Worm (Caenorhabditis elegans) whole organism, L1 larva: ENCODE data around the gene mutd-1.

Source experiments
- C16A3.4 ChIP-seq: fragments of 150-350 bp; optimal IDR thresholded peaks from 2 replicates; lab custom pipeline; 2014; ENCODE audit warnings: missing biosample characterization, missing genetic modification characterization
- C34B4.2 ChIP-seq: sonication (generic microtip); optimal IDR thresholded peaks from 2 replicates; lab custom pipeline; 2017; ENCODE audit warnings: mild to moderate bottlenecking, missing genetic modification characterization, missing compliant biosample characterization
- Y116A8C.19 ChIP-seq: sonication (generic microtip); optimal IDR thresholded peaks from 2 replicates; lab custom pipeline; 2016; ENCODE audit warnings: missing compliant biosample characterization, missing genetic modification characterization, borderline replicate concordance
- aha-1 ChIP-seq: fragments of 150-350 bp; optimal IDR thresholded peaks from 2 replicates; lab custom pipeline; 2014; ENCODE audit warnings: missing biosample characterization, missing genetic modification characterization
- alr-1 ChIP-seq: fragments of 200-800 bp; sonication (Bioruptor generic); optimal IDR thresholded peaks from 2 replicates; lab custom pipeline; 2018; ENCODE audit warnings: borderline replicate concordance, mild to moderate bottlenecking, missing genetic modification characterization, missing compliant biosample characterization
- ceh-82 ChIP-seq, 3 experiments: fragments of 150-350 bp in 1 of 3; sonication (generic microtip) in 2 of 3; optimal IDR thresholded peaks; 2 replicates each; lab custom pipeline; 2014 to 2017; ENCODE audit warnings: missing biosample characterization in 3 of 3, missing genetic modification characterization in 3 of 3
- ceh-88 ChIP-seq: fragments of 200-800 bp; sonication (Bioruptor generic); IDR thresholded peaks from 2 replicates; pipeline ENCODE4 v1.3.6; 2022; ENCODE audit warnings: missing genetic modification characterization, missing compliant biosample characterization
- ceh-90 ChIP-seq: sonication (generic microtip); optimal IDR thresholded peaks from 2 replicates; lab custom pipeline; 2016; ENCODE audit warnings: missing genetic modification characterization, missing compliant biosample characterization
- ces-1 ChIP-seq: fragments of 150-350 bp; optimal IDR thresholded peaks from 2 replicates; lab custom pipeline; 2014; ENCODE audit warnings: missing biosample characterization, missing genetic modification reagents, missing genetic modification characterization
- dpl-1 ChIP-seq, 3 experiments: fragments of 150-350 bp in 2 of 3; sonication (generic microtip) in 1 of 3; optimal IDR thresholded peaks; 2 replicates each; lab custom pipeline; 2014 to 2017; ENCODE audit warnings: missing biosample characterization in 3 of 3, missing genetic modification characterization in 3 of 3, missing genetic modification reagents in 3 of 3
- dsc-1 ChIP-seq: sonication (generic microtip); optimal IDR thresholded peaks from 2 replicates; lab custom pipeline; 2016; ENCODE audit warnings: mild to moderate bottlenecking, missing genetic modification characterization, missing compliant biosample characterization
- efl-1 ChIP-seq, 4 experiments: fragments of 150-350 bp; optimal IDR thresholded peaks in 3 of 4; peaks in 1 of 4; 1 replicate in 1 of 4; 2 replicates in 3 of 4; lab custom pipeline; 2014; ENCODE audit warnings: missing biosample characterization in 2 of 4, missing genetic modification characterization in 2 of 4, missing genetic modification reagents in 2 of 4
- egl-27 ChIP-seq, 2 experiments: fragments of 150-350 bp in 1 of 2; sonication (generic microtip); optimal IDR thresholded peaks; 3 replicates each; lab custom pipeline; 2017 to 2018; ENCODE audit warnings: missing biosample characterization in 2 of 2, missing genetic modification characterization in 2 of 2, missing genetic modification reagents in 2 of 2
- elt-2 ChIP-seq: sonication (generic microtip); optimal IDR thresholded peaks from 2 replicates; lab custom pipeline; 2016; ENCODE audit warnings: missing genetic modification characterization, mild to moderate bottlenecking, inconsistent platforms, missing compliant biosample characterization, missing genetic modification reagents
- fkh-10 ChIP-seq: sonication (generic microtip); optimal IDR thresholded peaks from 2 replicates; lab custom pipeline; 2017; ENCODE audit warnings: missing biosample characterization, missing genetic modification reagents, missing genetic modification characterization
- fkh-4 ChIP-seq: sonication (generic microtip); optimal IDR thresholded peaks from 2 replicates; lab custom pipeline; 2016; ENCODE audit warnings: missing compliant biosample characterization, missing genetic modification characterization, borderline replicate concordance
- fkh-8 ChIP-seq: sonication (generic microtip); optimal IDR thresholded peaks from 2 replicates; lab custom pipeline; 2016; ENCODE audit warnings: mild to moderate bottlenecking, missing genetic modification characterization, missing compliant biosample characterization
- fos-1 ChIP-seq: fragments of 150-350 bp; optimal IDR thresholded peaks from 2 replicates; lab custom pipeline; 2014; ENCODE audit warnings: missing biosample characterization, missing genetic modification characterization
- hlh-17 ChIP-seq: fragments of 200-800 bp; sonication (Bioruptor generic); optimal IDR thresholded peaks from 2 replicates; lab custom pipeline; 2018; ENCODE audit warnings: missing genetic modification characterization, mild to moderate bottlenecking, missing compliant biosample characterization, moderate library complexity, borderline replicate concordance
- hpl-2 ChIP-seq: fragments of 150-350 bp; optimal IDR thresholded peaks from 2 replicates; lab custom pipeline; 2014; ENCODE audit warnings: missing biosample characterization, missing genetic modification reagents, missing genetic modification characterization
- isw-1 ChIP-seq: fragments of 200-800 bp; sonication (Bioruptor generic); IDR thresholded peaks from 2 replicates; pipeline ENCODE4 v1.3.6; 2022; ENCODE audit warnings: missing genetic modification characterization, missing compliant biosample characterization
- lin-14 ChIP-seq: fragments of 200-800 bp; sonication (Bioruptor generic); optimal IDR thresholded peaks from 2 replicates; lab custom pipeline; 2018; ENCODE audit warnings: mild to moderate bottlenecking, missing genetic modification characterization, moderate library complexity, missing compliant biosample characterization
- lin-15B ChIP-seq: fragments of 150-350 bp; sonication (generic microtip); optimal IDR thresholded peaks from 3 replicates; lab custom pipeline; 2014; ENCODE audit warnings: missing biosample characterization, missing genetic modification characterization
- mab-9 ChIP-seq: fragments of 200-800 bp; sonication (Bioruptor generic); IDR thresholded peaks from 2 replicates; pipeline ENCODE4 v1.3.6; 2022; ENCODE audit warnings: missing genetic modification reagents, missing genetic modification characterization, missing compliant biosample characterization
- mdl-1 ChIP-seq, 2 experiments: fragments of 150-350 bp; optimal IDR thresholded peaks; 2 replicates each; lab custom pipeline; 2014 to 2017; ENCODE audit warnings: missing biosample characterization in 2 of 2, missing genetic modification characterization in 2 of 2, inconsistent platforms in 1 of 2
- mep-1 ChIP-seq: fragments of 150-350 bp; optimal IDR thresholded peaks from 2 replicates; lab custom pipeline; 2014; ENCODE audit warnings: missing biosample characterization, missing genetic modification characterization
- nhr-19 ChIP-seq: fragments of 200-800 bp; sonication (Bioruptor generic); conservative IDR thresholded peaks from 2 replicates; pipeline ENCODE4 v1.3.6; 2022; ENCODE audit warnings: missing genetic modification characterization, missing compliant biosample characterization
- nhr-20 ChIP-seq: sonication (generic microtip); optimal IDR thresholded peaks from 2 replicates; lab custom pipeline; 2016; ENCODE audit warnings: mild to moderate bottlenecking, missing genetic modification characterization, missing compliant biosample characterization
- nhr-237 ChIP-seq: fragments of 150-350 bp; optimal IDR thresholded peaks from 2 replicates; lab custom pipeline; 2014; ENCODE audit warnings: missing biosample characterization, missing genetic modification characterization
- nhr-28 ChIP-seq: fragments of 150-350 bp; optimal IDR thresholded peaks from 2 replicates; lab custom pipeline; 2014; ENCODE audit warnings: missing biosample characterization, missing genetic modification characterization
- nhr-71 ChIP-seq: sonication (generic microtip); optimal IDR thresholded peaks from 2 replicates; lab custom pipeline; 2016; ENCODE audit warnings: mild to moderate bottlenecking, missing genetic modification characterization, moderate library complexity, missing compliant biosample characterization
- nhr-77 ChIP-seq: fragments of 150-350 bp; optimal IDR thresholded peaks from 2 replicates; lab custom pipeline; 2014; ENCODE audit warnings: missing biosample characterization, missing genetic modification characterization
- nhr-84 ChIP-seq: sonication (generic microtip); optimal IDR thresholded peaks from 2 replicates; lab custom pipeline; 2017; ENCODE audit warnings: missing biosample characterization, missing genetic modification characterization
- nhr-85 ChIP-seq: sonication (generic microtip); peaks from one replicate; lab custom pipeline; 2016; ENCODE audit warnings: missing genetic modification characterization, inconsistent platforms, missing compliant biosample characterization
- pag-3 ChIP-seq: sonication (generic microtip); optimal IDR thresholded peaks from 2 replicates; lab custom pipeline; 2017; ENCODE audit warnings: missing genetic modification characterization, mild to moderate bottlenecking, missing compliant biosample characterization, antibody characterized with exemption, borderline replicate concordance; ENCODE audit not compliant: insufficient read depth
- pqm-1 ChIP-seq: sonication (generic microtip); optimal IDR thresholded peaks from 3 replicates; lab custom pipeline; 2017; ENCODE audit warnings: missing biosample characterization, missing genetic modification characterization
- rnt-1 ChIP-seq: sonication (generic microtip); optimal IDR thresholded peaks from 2 replicates; lab custom pipeline; 2016; ENCODE audit warnings: mild to moderate bottlenecking, missing genetic modification characterization, moderate library complexity, missing compliant biosample characterization
- sox-4 ChIP-seq: sonication (generic microtip); optimal IDR thresholded peaks from 2 replicates; lab custom pipeline; 2016; ENCODE audit warnings: missing genetic modification characterization, missing compliant biosample characterization
- swsn-7 ChIP-seq: sonication (generic microtip); optimal IDR thresholded peaks from 2 replicates; lab custom pipeline; 2016; ENCODE audit warnings: missing genetic modification characterization, missing compliant biosample characterization
- tlp-1 ChIP-seq: fragments of 150-350 bp; optimal IDR thresholded peaks from 2 replicates; lab custom pipeline; 2014; ENCODE audit warnings: missing biosample characterization, missing genetic modification characterization
- unc-62 ChIP-seq: fragments of 150-350 bp; optimal IDR thresholded peaks from 2 replicates; lab custom pipeline; 2014; ENCODE audit warnings: missing biosample characterization, missing genetic modification reagents, missing genetic modification characterization
- unc-86 ChIP-seq: sonication (generic microtip); optimal IDR thresholded peaks from 2 replicates; lab custom pipeline; 2016; ENCODE audit warnings: missing genetic modification characterization, missing compliant biosample characterization
- unc-98 ChIP-seq: fragments of 200-800 bp; sonication (Bioruptor generic); IDR thresholded peaks from 2 replicates; pipeline ENCODE4 v1.3.6; 2022; ENCODE audit warnings: missing genetic modification characterization, missing compliant biosample characterization
- vab-15 ChIP-seq: sonication (generic microtip); optimal IDR thresholded peaks from 2 replicates; lab custom pipeline; 2017; ENCODE audit warnings: missing genotype, mild to moderate bottlenecking, missing genetic modification characterization, missing compliant biosample characterization
- xbp-1 ChIP-seq: sonication (generic microtip); optimal IDR thresholded peaks from 2 replicates; lab custom pipeline; 2016; ENCODE audit warnings: missing genetic modification characterization, missing compliant biosample characterization
- ztf-11 ChIP-seq, 2 experiments: sonication (generic microtip); optimal IDR thresholded peaks; 2 replicates each; lab custom pipeline; 2016 to 2017; ENCODE audit warnings: missing genetic modification characterization in 2 of 2, missing biosample characterization in 1 of 2, missing compliant biosample characterization in 1 of 2
- ztf-4 ChIP-seq: fragments of 150-350 bp; optimal IDR thresholded peaks from 2 replicates; lab custom pipeline; 2014; ENCODE audit warnings: missing biosample characterization, missing genetic modification characterization

mutd-1 gene

DNA sequence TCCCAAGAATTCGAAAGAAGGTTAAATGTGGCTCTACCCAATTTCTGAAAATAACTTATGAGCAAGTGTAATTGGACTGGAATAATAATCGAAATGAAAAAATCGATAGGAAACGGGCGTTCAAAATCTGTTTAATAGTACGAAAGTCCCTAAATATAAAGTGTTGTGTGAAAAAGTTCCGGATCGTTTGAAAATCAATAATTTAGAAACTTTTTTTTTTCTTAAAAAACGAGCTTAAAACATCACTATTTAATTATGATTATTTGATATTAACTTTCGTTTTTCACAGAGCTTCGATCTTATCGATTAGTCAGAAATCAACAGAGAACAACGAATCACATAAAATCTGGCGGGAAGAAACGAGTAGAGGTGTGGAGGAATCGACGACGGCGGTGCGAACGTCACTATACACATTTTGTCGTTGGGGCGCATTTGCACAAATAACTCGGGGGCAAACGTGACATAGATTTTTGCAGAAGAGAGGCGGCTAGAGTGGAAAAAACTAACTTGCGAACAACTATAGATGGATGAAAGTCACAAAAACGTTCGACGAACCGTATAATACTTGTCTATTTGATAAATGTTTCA lies 10.9 kb upstream of the mutd-1 start, which contains the start of gene hecd-1 (continued):
- TF ChIP-seq alr-1 (tag; lab: Kevin White, UChicago) (no peak), ztf-4 (tag; lab: Kevin White, UChicago) (no peak), nhr-85 (tag; lab: Kevin White, UChicago) (no peak), aha-1 (tag; lab: Kevin White, UChicago) (no peak), unc-86 (no peak), nhr-19 (no peak)
- TF ChIP-seq, all 84 proteins: peak for 12

- no peak for TF ChIP-seq ztf-4 (tag; lab: Kevin White, UChicago)
- TF ChIP-seq ceh-82 (tag; optimal IDR thresholded peaks at IDR 0.05; lab: Kevin White, UChicago), result no peak
- TF ChIP-seq tlp-1 (tag; lab: Kevin White, UChicago), result no peak
- no peak for TF ChIP-seq pag-3
- TF ChIP-seq lin-14 (GFP tag; lab: Kevin White, UChicago), result no peak
- TF ChIP-seq Y116A8C.19, result no peak
- TF ChIP-seq mab-9 (GFP tag; lab: Robert Waterston, UW), result no peak
These were observed 5.3 kb upstream of the mutd-1 start for ce11 chrIV:7139143-7139542.

DNA sequence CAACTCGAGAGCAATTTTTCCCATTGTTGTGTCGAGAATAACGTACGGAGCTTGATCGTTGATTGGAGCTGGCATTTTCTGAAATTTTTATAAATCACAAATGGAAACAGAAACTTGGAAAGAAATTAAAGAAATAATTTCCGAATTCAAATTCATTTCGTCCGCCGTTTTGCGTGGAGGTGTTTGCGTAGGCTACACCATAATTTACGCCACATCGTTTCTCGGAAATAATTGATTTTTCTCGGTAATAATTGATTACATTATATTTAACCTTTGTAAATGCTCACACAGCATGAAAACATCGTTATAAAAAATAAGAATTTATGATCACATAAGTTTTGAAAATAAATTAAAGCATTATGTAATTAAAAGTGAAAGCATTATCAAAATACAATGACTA lies 743 bp downstream of the mutd-1 start, which contains the start of gene cyn-12:
cyn-12 (minus strand) TSS at position 78 of the 400 bp plus-strand sequence.
- no peak for TF ChIP-seq pqm-1
- TF ChIP-seq ztf-11 (tag; optimal IDR thresholded peaks at IDR 0.05; lab: Kevin White, UChicago), result no peak
- no peak for TF ChIP-seq fkh-4 (tag; lab: Kevin White, UChicago)
- TF ChIP-seq nhr-237 (tag; lab: Kevin White, UChicago), result no peak
- no peak for TF ChIP-seq sox-4 (tag; lab: Kevin White, UChicago)
- TF ChIP-seq unc-62 (GFP tag; lab: Kevin White, UChicago), result no peak
- TF ChIP-seq mdl-1 (tag; optimal IDR thresholded peaks at IDR 0.05; lab: Kevin White, UChicago), result no peak
- no peak for TF ChIP-seq fos-1
- no peak for TF ChIP-seq unc-86
- no peak for TF ChIP-seq pag-3
- TF ChIP-seq swsn-7 (tag; lab: Kevin White, UChicago), result peak; percentile 31
- no peak for TF ChIP-seq mep-1 (tag; lab: Kevin White, UChicago)
- no peak for TF ChIP-seq ceh-88 (GFP tag; lab: Robert Waterston, UW)
- peak; percentile 56 for TF ChIP-seq nhr-71 (tag; lab: Kevin White, UChicago)
- no peak for TF ChIP-seq egl-27 (tag; optimal IDR thresholded peaks at IDR 0.05; lab: Kevin White, UChicago)
- no peak for TF ChIP-seq hpl-2 (GFP tag; lab: Kevin White, UChicago)
- TF ChIP-seq C16A3.4 (tag; lab: Kevin White, UChicago), result no peak
- no peak for TF ChIP-seq fkh-10
- no peak for TF ChIP-seq vab-15 (tag; lab: Kevin White, UChicago)
- TF ChIP-seq lin-15B (tag; lab: Kevin White, UChicago), result peak; percentile 7
- TF ChIP-seq elt-2 (tag; lab: Kevin White, UChicago), result no peak
- TF ChIP-seq isw-1 (GFP tag; lab: Robert Waterston, UW), result no peak
- peak; percentile 38 for TF ChIP-seq nhr-20 (tag; lab: Kevin White, UChicago)
- no peak for TF ChIP-seq nhr-28 (tag; lab: Kevin White, UChicago)
- no peak for TF ChIP-seq unc-98 (GFP tag; lab: Robert Waterston, UW)
- peak; percentile 15 to 52 for TF ChIP-seq efl-1 (optimal IDR thresholded peaks at IDR 0.05; lab: Kevin White, UChicago)
- TF ChIP-seq efl-1 (GFP tag; optimal IDR thresholded peaks at IDR 0.05 in 1 of 2; lab: Kevin White, UChicago), result peak; percentile 52 to 93
- no peak for TF ChIP-seq fkh-8 (tag; lab: Kevin White, UChicago)
- TF ChIP-seq Y116A8C.19, result no peak
- no peak for TF ChIP-seq alr-1 (tag; lab: Kevin White, UChicago)
- TF ChIP-seq C34B4.2 (tag; lab: Kevin White, UChicago), result no peak
- TF ChIP-seq nhr-84 (tag; lab: Kevin White, UChicago), result no peak
- TF ChIP-seq dsc-1 (tag; lab: Kevin White, UChicago), result no peak
- TF ChIP-seq xbp-1 (tag; lab: Kevin White, UChicago), result no peak
- TF ChIP-seq dpl-1 (GFP tag; optimal IDR thresholded peaks at IDR 0.05; lab: Kevin White, UChicago), result peak in 2 of 3 experiments; percentile 48 to 58
- TF ChIP-seq tlp-1 (tag; lab: Kevin White, UChicago), result no peak
- TF ChIP-seq hlh-17 (GFP tag; lab: Kevin White, UChicago), result no peak
- TF ChIP-seq ces-1 (GFP tag; lab: Kevin White, UChicago), result no peak
- no peak for TF ChIP-seq ceh-90 (tag; lab: Kevin White, UChicago)
- TF ChIP-seq ztf-4 (tag; lab: Kevin White, UChicago), result no peak
- no peak for TF ChIP-seq rnt-1 (tag; lab: Kevin White, UChicago)
- no peak for TF ChIP-seq nhr-77
